Worm (Caenorhabditis elegans) whole organism, early embryonic: ENCODE measurements around the gene C01G10.7.
"Not testable (repeated sequence)": the region's sequence is repeated elsewhere in the genome, so short reads cannot be mapped to it uniquely, and the experiment has no call there.

Experiments used
- B0310.2 ChIP-seq: sonication (generic microtip); optimal IDR thresholded peaks from 2 replicates; lab custom pipeline; 2016; ENCODE audit warnings: mild to moderate bottlenecking, missing genetic modification characterization, missing compliant biosample characterization
- F13C5.2 ChIP-seq: sonication (generic microtip); optimal IDR thresholded peaks from 2 replicates; lab custom pipeline; 2017; ENCODE audit warnings: mild to moderate bottlenecking, missing genetic modification characterization, inconsistent platforms, missing compliant biosample characterization
- aly-1 ChIP-seq: sonication (generic microtip); optimal IDR thresholded peaks from 2 replicates; lab custom pipeline; 2016; ENCODE audit warnings: missing genetic modification characterization, missing compliant biosample characterization
- ama-1 ChIP-seq: fragments of 150-350 bp; optimal IDR thresholded peaks from 2 replicates; lab custom pipeline; 2014
- ceh-13 ChIP-seq: fragments of 200-800 bp; sonication (Bioruptor generic); optimal IDR thresholded peaks from 2 replicates; lab custom pipeline; 2018; ENCODE audit warnings: mild to moderate bottlenecking, missing genetic modification characterization, missing compliant biosample characterization
- ceh-36 ChIP-seq: sonication (generic microtip); optimal IDR thresholded peaks from 2 replicates; lab custom pipeline; 2016; ENCODE audit warnings: missing genetic modification characterization, inconsistent platforms, missing compliant biosample characterization
- ets-7 ChIP-seq: sonication (generic microtip); optimal IDR thresholded peaks from 2 replicates; lab custom pipeline; 2016; ENCODE audit warnings: missing genotype, missing genetic modification characterization, missing compliant biosample characterization
- flt-1 ChIP-seq: fragments of 200-800 bp; sonication (Bioruptor generic); IDR thresholded peaks from 2 replicates; pipeline ENCODE4 v1.3.6; 2022; ENCODE audit warnings: missing genetic modification characterization, missing compliant biosample characterization
- hmbx-1 ChIP-seq: sonication (generic microtip); optimal IDR thresholded peaks from 2 replicates; lab custom pipeline; 2016; ENCODE audit warnings: mild to moderate bottlenecking, missing genetic modification characterization, missing compliant biosample characterization
- hnd-1 ChIP-seq: sonication (generic microtip); optimal IDR thresholded peaks from 2 replicates; lab custom pipeline; 2016; ENCODE audit warnings: missing genetic modification characterization, missing compliant biosample characterization
- pes-1 ChIP-seq: fragments of 200-800 bp; sonication (Bioruptor generic); IDR thresholded peaks from 2 replicates; pipeline ENCODE4 v1.3.6; 2022; ENCODE audit warnings: missing genetic modification reagents, missing genetic modification characterization, missing compliant biosample characterization
- tbx-11 ChIP-seq: fragments of 200-800 bp; sonication (Bioruptor generic); IDR thresholded peaks from 2 replicates; pipeline ENCODE4 v1.3.6; 2022; ENCODE audit warnings: missing genetic modification characterization, missing compliant biosample characterization
- tbx-37 ChIP-seq: fragments of 200-800 bp; sonication (Bioruptor generic); conservative IDR thresholded peaks from 2 replicates; pipeline ENCODE4 v1.3.6; 2022; ENCODE audit warnings: missing genetic modification reagents, missing genetic modification characterization, missing compliant biosample characterization
- tra-4 ChIP-seq: sonication (generic microtip); optimal IDR thresholded peaks from 2 replicates; lab custom pipeline; 2017; ENCODE audit warnings: missing genetic modification characterization, missing compliant biosample characterization

DNA sequence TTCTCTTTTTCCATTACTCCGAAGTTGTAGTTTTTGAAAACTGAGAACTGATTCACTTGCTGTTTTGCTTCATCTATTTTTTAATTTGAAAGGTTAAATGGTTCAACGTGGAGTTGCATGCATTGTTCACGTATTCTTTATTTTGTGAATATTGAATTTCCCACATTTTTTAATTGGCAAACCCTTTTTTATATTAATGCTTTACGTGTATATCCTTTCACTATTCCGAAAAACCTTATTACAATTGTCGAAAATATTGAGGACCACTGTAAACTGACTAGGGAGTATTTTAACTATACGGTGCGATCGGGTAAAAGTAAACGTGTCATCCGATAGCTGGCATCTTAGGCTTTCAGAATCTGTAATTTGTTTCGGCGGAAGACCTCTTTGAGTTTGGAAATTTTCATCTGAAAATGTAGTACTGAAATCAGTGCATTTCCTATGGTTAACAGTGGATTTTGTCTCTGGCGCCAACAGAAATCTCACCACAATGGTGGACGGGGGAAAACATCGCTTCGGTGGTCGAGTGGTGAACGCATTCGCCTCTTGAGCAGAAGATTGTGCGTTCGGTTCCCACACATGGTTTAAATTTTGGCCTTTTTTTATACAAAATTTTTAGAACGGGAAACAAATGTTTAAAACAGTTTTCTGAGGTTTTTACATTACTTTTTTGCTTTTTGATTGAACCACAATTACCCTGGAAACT lies 20.5 kb downstream of the C01G10.7 start, which contains the start of gene C01G10.14:
- not testable (repeated sequence) for TF ChIP-seq tbx-37; pes-1 (GFP tag; lab: Robert Waterston, UW); ama-1 (lab: Kevin White, UChicago); ceh-36 (tag; lab: Kevin White, UChicago); flt-1 (GFP tag; lab: Robert Waterston, UW); ceh-13 (GFP tag; lab: Kevin White, UChicago); tra-4 (tag; lab: Kevin White, UChicago); hmbx-1 (tag; lab: Kevin White, UChicago); hnd-1; ets-7 (tag; lab: Kevin White, UChicago); F13C5.2 (tag; lab: Kevin White, UChicago); tbx-11 (GFP tag; lab: Robert Waterston, UW); aly-1 (tag; lab: Kevin White, UChicago); B0310.2
